Worm (Caenorhabditis elegans): Measurements from ENCODE around the gene pstk-1.

DNA sequence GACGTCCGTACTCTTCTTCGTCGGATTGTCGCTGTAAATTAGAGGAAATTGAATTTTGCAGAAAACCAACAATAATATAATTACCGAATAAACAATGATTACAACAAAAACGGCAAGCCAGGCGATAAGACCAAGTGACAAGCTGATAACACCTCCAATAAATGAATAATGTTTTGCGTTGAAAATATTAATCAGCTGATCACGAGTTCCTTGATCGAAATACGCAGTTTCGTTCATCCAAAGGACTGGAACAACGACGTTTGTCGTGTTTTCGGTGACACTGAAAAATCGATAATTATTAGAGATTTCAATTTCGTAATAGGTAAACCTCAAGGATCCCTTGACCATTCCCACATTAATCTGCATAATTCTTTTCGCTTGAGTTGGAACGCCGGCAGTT is 12.6 kb upstream of the pstk-1 start:
- TF ChIP-seq zfp-3 (GFP tag; conservative IDR thresholded peaks at IDR 0.05) (no peak), lim-7 (GFP tag; IDR thresholded peaks at IDR 0.05) (no peak), lir-3 (tag; optimal IDR thresholded peaks at IDR 0.05) (no peak), snpc-4 (tag; optimal IDR thresholded peaks at IDR 0.05) (no peak)
